Worm (Caenorhabditis elegans): ENCODE data around the gene cwp-4.

The cwp-4 gene

ce11 chrV:5049333-5049942, 4.0 kb upstream of the cwp-4 start, which contains the start of the genes pqn-51 and K11D12.14 (continued):
- TF ChIP-seq ztf-7 (tag; optimal IDR thresholded peaks at IDR 0.05) (peak; percentile 55), arid-1 (GFP tag; conservative IDR thresholded peaks at IDR 0.05) (peak; percentile 78; the same call in 1 of the 2 replicates), T20F7.1 (GFP tag; optimal IDR thresholded peaks at IDR 0.05) (peak; percentile 81), hif-1 (tag; optimal IDR thresholded peaks at IDR 0.05) (peak; percentile 61 to 75), unc-39 (tag; optimal IDR thresholded peaks at IDR 0.05) (no peak), attf-4 (tag; optimal IDR thresholded peaks at IDR 0.05) (no peak), jun-1 (tag; optimal IDR thresholded peaks at IDR 0.05) (peak; percentile 88), gei-8 (GFP tag; optimal IDR thresholded peaks at IDR 0.05) (peak; percentile 35), D1046.2 (GFP tag; IDR thresholded peaks at IDR 0.05) (peak; percentile 76; the same call in 1 of the 2 replicates), duxl-1 (tag; optimal IDR thresholded peaks at IDR 0.05; ENCODE audit: poor library complexity) (peak; percentile 42), nhr-25 (tag; optimal IDR thresholded peaks at IDR 0.05; ENCODE audit: borderline replicate concordance, insufficient read depth) (peak; percentile 24), dve-1 (tag; optimal IDR thresholded peaks at IDR 0.05; ENCODE audit: insufficient read depth) (peak; percentile 95), mxl-3 (GFP tag; optimal IDR thresholded peaks at IDR 0.05) (peak; percentile 56), mxl-2 (GFP tag; conservative IDR thresholded peaks at IDR 0.05) (peak; percentile 33; the same call in 1 of the 2 replicates), lin-38 (GFP tag; IDR thresholded peaks at IDR 0.05) (peak; percentile 93), R02D3.7 (tag; optimal IDR thresholded peaks at IDR 0.05) (no peak), mep-1 (tag; optimal IDR thresholded peaks at IDR 0.05) (peak; percentile 87), nhr-102 (tag; optimal IDR thresholded peaks at IDR 0.05) (peak; percentile 93), nhr-48 (tag; optimal IDR thresholded peaks at IDR 0.05) (peak; percentile 89), F10B5.3 (tag; optimal IDR thresholded peaks at IDR 0.05) (peak; percentile 79), lin-15B (tag; optimal IDR thresholded peaks at IDR 0.05) (peak; percentile 31), unc-130 (GFP tag; optimal IDR thresholded peaks at IDR 0.05) (peak; percentile 7), sdz-12 (GFP tag; optimal IDR thresholded peaks at IDR 0.05) (no peak), vab-7 (GFP tag; IDR thresholded peaks at IDR 0.05) (peak; percentile 90), Y105C5A.15 (GFP tag; IDR thresholded peaks at IDR 0.05) (0 out of 2 replicates have a peak, but pooled peaks have one; percentile 54), daf-12 (tag; optimal IDR thresholded peaks at IDR 0.05) (no peak), hmg-1.1 (GFP tag; IDR thresholded peaks at IDR 0.05) (peak; percentile 91), lin-29 (GFP tag; IDR thresholded peaks at IDR 0.05) (peak; percentile 87), php-3 (GFP tag; IDR thresholded peaks at IDR 0.05) (peak; percentile 71; the same call in 1 of the 2 replicates), dmd-6 (GFP tag; IDR thresholded peaks at IDR 0.05) (peak; percentile 90), nhr-111 (GFP tag; optimal IDR thresholded peaks at IDR 0.05) (no peak), lin-39 (tag; optimal IDR thresholded peaks at IDR 0.05) (no peak), F49E8.2 (tag; optimal IDR thresholded peaks at IDR 0.05; ENCODE audit: borderline replicate concordance) (no peak), fos-1 (tag; optimal IDR thresholded peaks at IDR 0.05) (no peak), pha-4 (GFP tag; IDR thresholded peaks at IDR 0.05) (peak; percentile 90), pha-4 (tag; optimal IDR thresholded peaks at IDR 0.05) (peak; percentile 1), cey-2 (tag; optimal IDR thresholded peaks at IDR 0.05; ENCODE audit: borderline replicate concordance, insufficient read depth) (no peak), ztf-11 (tag; optimal IDR thresholded peaks at IDR 0.05) (no peak), mdl-1 (tag; optimal IDR thresholded peaks at IDR 0.05) (peak; percentile 18 to 67), aly-2 (tag; optimal IDR thresholded peaks at IDR 0.05) (peak; percentile 22), mes-2 (tag; optimal IDR thresholded peaks at IDR 0.05; ENCODE audit: poor library complexity, severe bottlenecking) (peak; percentile 83), F26F4.8 (GFP tag; conservative IDR thresholded peaks at IDR 0.05) (no peak), lin-13 (GFP tag; optimal IDR thresholded peaks at IDR 0.05) (peak; percentile 93), pqm-1 (tag; optimal IDR thresholded peaks at IDR 0.05) (no peak), madf-9 (GFP tag; conservative IDR thresholded peaks at IDR 0.05) (peak; percentile 83), lsy-2 (tag; optimal IDR thresholded peaks at IDR 0.05) (peak; percentile 81 to 92), ceh-44 (GFP tag; IDR thresholded peaks at IDR 0.05) (peak; percentile 98), spr-1 (tag; optimal IDR thresholded peaks at IDR 0.05) (peak; percentile 81), nhr-237 (tag; optimal IDR thresholded peaks at IDR 0.05) (no peak)

Data from whole organism, L4 larva.